Worm (Caenorhabditis elegans) whole organism, early embryonic: ENCODE measurements around the gene lro-1.

Experiments
- B0310.2 ChIP-seq: sonication (generic microtip); optimal IDR thresholded peaks from 2 replicates; lab custom pipeline; 2016; ENCODE audit warnings: mild to moderate bottlenecking, missing genetic modification characterization, missing compliant biosample characterization
- F13C5.2 ChIP-seq: sonication (generic microtip); optimal IDR thresholded peaks from 2 replicates; lab custom pipeline; 2017; ENCODE audit warnings: mild to moderate bottlenecking, missing genetic modification characterization, inconsistent platforms, missing compliant biosample characterization
- aly-1 ChIP-seq: sonication (generic microtip); optimal IDR thresholded peaks from 2 replicates; lab custom pipeline; 2016; ENCODE audit warnings: missing genetic modification characterization, missing compliant biosample characterization
- ama-1 ChIP-seq: fragments of 150-350 bp; optimal IDR thresholded peaks from 2 replicates; lab custom pipeline; 2014
- ceh-13 ChIP-seq: fragments of 200-800 bp; sonication (Bioruptor generic); optimal IDR thresholded peaks from 2 replicates; lab custom pipeline; 2018; ENCODE audit warnings: mild to moderate bottlenecking, missing genetic modification characterization, missing compliant biosample characterization
- ceh-36 ChIP-seq: sonication (generic microtip); optimal IDR thresholded peaks from 2 replicates; lab custom pipeline; 2016; ENCODE audit warnings: missing genetic modification characterization, inconsistent platforms, missing compliant biosample characterization
- ets-7 ChIP-seq: sonication (generic microtip); optimal IDR thresholded peaks from 2 replicates; lab custom pipeline; 2016; ENCODE audit warnings: missing genotype, missing genetic modification characterization, missing compliant biosample characterization
- flt-1 ChIP-seq: fragments of 200-800 bp; sonication (Bioruptor generic); IDR thresholded peaks from 2 replicates; pipeline ENCODE4 v1.3.6; 2022; ENCODE audit warnings: missing genetic modification characterization, missing compliant biosample characterization
- hmbx-1 ChIP-seq: sonication (generic microtip); optimal IDR thresholded peaks from 2 replicates; lab custom pipeline; 2016; ENCODE audit warnings: mild to moderate bottlenecking, missing genetic modification characterization, missing compliant biosample characterization
- hmg-4 ChIP-seq: fragments of 200-800 bp; sonication (Bioruptor generic); optimal IDR thresholded peaks from 2 replicates; lab custom pipeline; 2018; ENCODE audit warnings: mild to moderate bottlenecking, missing genetic modification characterization, missing compliant biosample characterization
- hnd-1 ChIP-seq: sonication (generic microtip); optimal IDR thresholded peaks from 2 replicates; lab custom pipeline; 2016; ENCODE audit warnings: missing genetic modification characterization, missing compliant biosample characterization
- pes-1 ChIP-seq: fragments of 200-800 bp; sonication (Bioruptor generic); IDR thresholded peaks from 2 replicates; pipeline ENCODE4 v1.3.6; 2022; ENCODE audit warnings: missing genetic modification reagents, missing genetic modification characterization, missing compliant biosample characterization
- scrt-1 ChIP-seq: fragments of 200-800 bp; sonication (Bioruptor generic); IDR thresholded peaks from 2 replicates; pipeline ENCODE4 v1.3.6; 2022; ENCODE audit warnings: missing genetic modification characterization, missing compliant biosample characterization
- sea-1 ChIP-seq: fragments of 200-800 bp; sonication (Bioruptor generic); conservative IDR thresholded peaks from 2 replicates; pipeline ENCODE4 v1.3.6; 2022; ENCODE audit warnings: missing genetic modification characterization, missing compliant biosample characterization
- tbx-11 ChIP-seq: fragments of 200-800 bp; sonication (Bioruptor generic); IDR thresholded peaks from 2 replicates; pipeline ENCODE4 v1.3.6; 2022; ENCODE audit warnings: missing genetic modification characterization, missing compliant biosample characterization
- tbx-37 ChIP-seq: fragments of 200-800 bp; sonication (Bioruptor generic); conservative IDR thresholded peaks from 2 replicates; pipeline ENCODE4 v1.3.6; 2022; ENCODE audit warnings: missing genetic modification reagents, missing genetic modification characterization, missing compliant biosample characterization
- tra-4 ChIP-seq: sonication (generic microtip); optimal IDR thresholded peaks from 2 replicates; lab custom pipeline; 2017; ENCODE audit warnings: missing genetic modification characterization, missing compliant biosample characterization

lro-1 gene

ce11 chrX:6245499-6245898, 26.4 kb upstream of the lro-1 start:
- TF ChIP-seq sea-1 (GFP tag; lab: Robert Waterston, UW) = no peak
- TF ChIP-seq ama-1 (lab: Kevin White, UChicago) = no peak
- TF ChIP-seq ceh-36 (tag; lab: Kevin White, UChicago) = no peak
- TF ChIP-seq F13C5.2 (tag; lab: Kevin White, UChicago) = no peak
- TF ChIP-seq ets-7 (tag; lab: Kevin White, UChicago) = no peak
- TF ChIP-seq tbx-37 (GFP tag; lab: Robert Waterston, UW) = no peak
- no peak for TF ChIP-seq aly-1 (tag; lab: Kevin White, UChicago)
- no peak for TF ChIP-seq hnd-1
- no peak for TF ChIP-seq tra-4 (tag; lab: Kevin White, UChicago)
- TF ChIP-seq pes-1 (GFP tag; lab: Robert Waterston, UW) = no peak

- TF ChIP-seq pes-1 (GFP tag; lab: Robert Waterston, UW) (no peak), ceh-36 (tag; lab: Kevin White, UChicago) (no peak), aly-1 (tag; lab: Kevin White, UChicago) (no peak), ama-1 (lab: Kevin White, UChicago) (no peak), sea-1 (GFP tag; lab: Robert Waterston, UW) (no peak), flt-1 (no peak), tra-4 (tag; lab: Kevin White, UChicago) (no peak), scrt-1 (GFP tag; lab: Robert Waterston, UW) (no peak), hnd-1 (no peak), tbx-37 (GFP tag; lab: Robert Waterston, UW) (no peak), hmbx-1 (tag; lab: Kevin White, UChicago) (no peak), B0310.2 (tag; lab: Kevin White, UChicago) (no peak), tbx-11 (no peak)
Observed at ce11 chrX:6247013-6247412, 24.9 kb upstream of the lro-1 start.

ce11 chrX:6247869-6248268, 24.0 kb upstream of the lro-1 start:
- TF ChIP-seq tra-4 (tag; lab: Kevin White, UChicago) = no peak
- TF ChIP-seq sea-1 (GFP tag; lab: Robert Waterston, UW) = no peak
- no peak for TF ChIP-seq pes-1 (GFP tag; lab: Robert Waterston, UW)
- TF ChIP-seq flt-1 = no peak
- TF ChIP-seq ama-1 (lab: Kevin White, UChicago) = no peak
- no peak for TF ChIP-seq hmg-4 (GFP tag; lab: Kevin White, UChicago)
- TF ChIP-seq hnd-1 = no peak
- no peak for TF ChIP-seq tbx-11
- no peak for TF ChIP-seq tbx-37 (GFP tag; lab: Robert Waterston, UW)
- TF ChIP-seq ets-7 (tag; lab: Kevin White, UChicago) = no peak
- no peak for TF ChIP-seq B0310.2 (tag; lab: Kevin White, UChicago)
- no peak for TF ChIP-seq ceh-36 (tag; lab: Kevin White, UChicago)
- TF ChIP-seq aly-1 (tag; lab: Kevin White, UChicago) = no peak
- TF ChIP-seq hmbx-1 (tag; lab: Kevin White, UChicago) = no peak
- no peak for TF ChIP-seq ceh-13 (GFP tag; lab: Kevin White, UChicago)
- TF ChIP-seq F13C5.2 (tag; lab: Kevin White, UChicago) = no peak
- no peak for TF ChIP-seq scrt-1 (GFP tag; lab: Robert Waterston, UW)

- TF ChIP-seq tbx-37 (GFP tag; lab: Robert Waterston, UW) (no peak), pes-1 (GFP tag; lab: Robert Waterston, UW) (no peak), ceh-36 (tag; lab: Kevin White, UChicago) (no peak), hnd-1 (no peak), flt-1 (no peak), scrt-1 (GFP tag; lab: Robert Waterston, UW) (no peak), hmg-4 (GFP tag; lab: Kevin White, UChicago) (no peak), aly-1 (tag; lab: Kevin White, UChicago) (no peak), tbx-11 (no peak), F13C5.2 (tag; lab: Kevin White, UChicago) (no peak), sea-1 (GFP tag; lab: Robert Waterston, UW) (no peak), hmbx-1 (tag; lab: Kevin White, UChicago) (no peak), ama-1 (lab: Kevin White, UChicago) (no peak)
Observed at ce11 chrX:6248778-6249658, 22.9 kb upstream of the lro-1 start.

ce11 chrX:6250272-6250752, 21.6 kb upstream of the lro-1 start:
- TF ChIP-seq tbx-11 (no peak), hmbx-1 (tag; lab: Kevin White, UChicago) (no peak), ama-1 (lab: Kevin White, UChicago) (no peak), pes-1 (GFP tag; lab: Robert Waterston, UW) (no peak), B0310.2 (tag; lab: Kevin White, UChicago) (no peak), tra-4 (tag; lab: Kevin White, UChicago) (no peak), aly-1 (tag; lab: Kevin White, UChicago) (no peak), flt-1 (no peak), sea-1 (GFP tag; lab: Robert Waterston, UW) (no peak), ceh-36 (tag; lab: Kevin White, UChicago) (no peak), scrt-1 (GFP tag; lab: Robert Waterston, UW) (no peak), ets-7 (tag; lab: Kevin White, UChicago) (no peak), tbx-37 (GFP tag; lab: Robert Waterston, UW) (no peak), hmg-4 (GFP tag; lab: Kevin White, UChicago) (no peak), F13C5.2 (tag; lab: Kevin White, UChicago) (no peak), ceh-13 (GFP tag; lab: Kevin White, UChicago) (no peak), hnd-1 (no peak)

- TF ChIP-seq tbx-37 (GFP tag; lab: Robert Waterston, UW) (no peak), B0310.2 (tag; lab: Kevin White, UChicago) (no peak), scrt-1 (GFP tag; lab: Robert Waterston, UW) (no peak), aly-1 (tag; lab: Kevin White, UChicago) (no peak), hmg-4 (GFP tag; lab: Kevin White, UChicago) (no peak), pes-1 (GFP tag; lab: Robert Waterston, UW) (no peak), ceh-36 (tag; lab: Kevin White, UChicago) (no peak), tra-4 (tag; lab: Kevin White, UChicago) (no peak), tbx-11 (no peak), F13C5.2 (tag; lab: Kevin White, UChicago) (no peak), hnd-1 (no peak), ets-7 (tag; lab: Kevin White, UChicago) (no peak), ceh-13 (GFP tag; lab: Kevin White, UChicago) (no peak)
Observed at ce11 chrX:6250866-6251265, 21.0 kb upstream of the lro-1 start.
